Worm (Caenorhabditis elegans): ENCODE results near the gene drh-1.

ce11 chrIV:6572238-6572637 lies 40.9 kb downstream of the drh-1 start, which contains the start of gene bicd-1:
- TF ChIP-seq lsy-2 (tag; optimal IDR thresholded peaks at IDR 0.05) (no peak), nhr-11 (tag; optimal IDR thresholded peaks at IDR 0.05) (no peak), blmp-1 (tag; optimal IDR thresholded peaks at IDR 0.05) (no peak), ceh-82 (tag; optimal IDR thresholded peaks at IDR 0.05) (no peak)
